Worm (Caenorhabditis elegans): ENCODE results near the gene irld-55.
A peak's percentile ranks its signal among the peaks of the same experiment; 100 is the strongest.

ce11 chrIV:14033752-14034570 is 14.0 kb downstream of the irld-55 start:
- TF ChIP-seq sdz-38 (tag; optimal IDR thresholded peaks at IDR 0.05) (no peak), lin-35 (GFP tag; optimal IDR thresholded peaks at IDR 0.05) (peak in 1 of 3 experiments; percentile 9), ekl-4 (GFP tag; IDR thresholded peaks at IDR 0.05) (peak; percentile 40; the same call in 1 of the 2 replicates), ccch-3 (GFP tag; optimal IDR thresholded peaks at IDR 0.05) (no peak), snpc-1.3 (tag; optimal IDR thresholded peaks at IDR 0.05; ENCODE audit: insufficient read depth) (no peak), unc-62 (GFP tag; optimal IDR thresholded peaks at IDR 0.05) (no peak), xnd-1 (tag; optimal IDR thresholded peaks at IDR 0.05) (no peak), unc-130 (GFP tag; optimal IDR thresholded peaks at IDR 0.05) (no peak), zim-3 (tag; optimal IDR thresholded peaks at IDR 0.05) (peak; percentile 77), egl-18 (GFP tag; IDR thresholded peaks at IDR 0.05) (peak; percentile 62; the same call in 1 of the 2 replicates)
